Fruit fly (Drosophila melanogaster): ENCODE data around the gene polybromo.

The polybromo gene

dm6 chr3R:24787042-24787565, 18.0 kb downstream of the polybromo start, which contains the start of gene CG5805 (continued):
- TF ChIP-seq CG10565 (GFP tag; optimal IDR thresholded peaks at IDR 0.05) (no peak), NK7.1 (GFP tag; optimal IDR thresholded peaks at IDR 0.05) (peak; percentile 70), Doc3 (GFP tag; IDR thresholded peaks at IDR 0.05; ENCODE audit: partially characterized antibody) (no peak), Kr (GFP tag; optimal IDR thresholded peaks at IDR 0.05) (no peak), toy (GFP tag; IDR thresholded peaks at IDR 0.05) (peak; percentile 62; the same call in 1 of the 2 replicates), Bteb2 (GFP tag; optimal IDR thresholded peaks at IDR 0.05) (peak; percentile 82), Nf-YA (GFP tag; IDR thresholded peaks at IDR 0.05) (peak; percentile 76), gt (GFP tag; IDR thresholded peaks at IDR 0.05) (peak; percentile 53; the same call in 1 of the 2 replicates), kay (GFP tag; optimal IDR thresholded peaks at IDR 0.05) (no peak), ssp (GFP tag; IDR thresholded peaks at IDR 0.05) (peak; percentile 52; the same call in 1 of the 2 replicates), Stat92E (GFP tag; optimal IDR thresholded peaks at IDR 0.05) (peak in 1 of 3 experiments; percentile 40), trh (GFP tag; optimal IDR thresholded peaks at IDR 0.05) (peak; percentile 83), CG10147 (GFP tag; optimal IDR thresholded peaks at IDR 0.05) (peak; percentile 80), CG7987 (GFP tag; optimal IDR thresholded peaks at IDR 0.05) (peak; percentile 94), jing (GFP tag; optimal IDR thresholded peaks at IDR 0.05) (peak; percentile 63), ci (GFP tag; IDR thresholded peaks at IDR 0.05) (peak; percentile 97), CG14667 (GFP tag; IDR thresholded peaks at IDR 0.05) (peak; percentile 40; the same call in 1 of the 2 replicates), Tbp (GFP tag; optimal IDR thresholded peaks at IDR 0.05) (no peak), CG16813 (GFP tag; IDR thresholded peaks at IDR 0.05; ENCODE audit: partially characterized antibody) (no peak), kah (GFP tag; optimal IDR thresholded peaks at IDR 0.05) (peak; percentile 82), CHES-1-like (GFP tag; optimal IDR thresholded peaks at IDR 0.05) (peak; percentile 75), Poxn (GFP tag; IDR thresholded peaks at IDR 0.05) (no peak), maf-S (GFP tag; optimal IDR thresholded peaks at IDR 0.05) (peak; percentile 65), cg (GFP tag; optimal IDR thresholded peaks at IDR 0.05) (no peak), CG11696 (GFP tag; IDR thresholded peaks at IDR 0.05) (peak; percentile 28; the same call in 1 of the 2 replicates), CG15073 (GFP tag; optimal IDR thresholded peaks at IDR 0.05) (no peak), Dfd (GFP tag; optimal IDR thresholded peaks at IDR 0.05) (no peak), gro (GFP tag; optimal IDR thresholded peaks at IDR 0.05) (no peak), ewg (GFP tag; optimal IDR thresholded peaks at IDR 0.05) (peak; percentile 83), Optix (GFP tag; IDR thresholded peaks at IDR 0.05) (peak; percentile 71; the same call in 2 of the 3 replicates), hb (GFP tag; IDR thresholded peaks at IDR 0.05; ENCODE audit: partially characterized antibody) (no peak), CG4617 (GFP tag; optimal IDR thresholded peaks at IDR 0.05; ENCODE audit: borderline replicate concordance) (peak; percentile 91), unc-4 (GFP tag; IDR thresholded peaks at IDR 0.05; ENCODE audit: partially characterized antibody) (no peak), schlank (tag; optimal IDR thresholded peaks at IDR 0.05) (peak; percentile 62), bcd (GFP tag; optimal IDR thresholded peaks at IDR 0.05) (peak; percentile 95), CG13296 (GFP tag; optimal IDR thresholded peaks at IDR 0.05) (peak; percentile 89), crc (GFP tag; optimal IDR thresholded peaks at IDR 0.05) (peak; percentile 67), Ptx1 (GFP tag; IDR thresholded peaks at IDR 0.05) (peak; percentile 81), CG14860 (GFP tag; IDR thresholded peaks at IDR 0.05; ENCODE audit: partially characterized antibody) (no peak), Vsx1 (GFP tag; optimal IDR thresholded peaks at IDR 0.05) (peak; percentile 77), Fer3 (tag; optimal IDR thresholded peaks at IDR 0.05) (peak; percentile 92), lov (optimal IDR thresholded peaks at IDR 0.05) (no peak), lov (GFP tag; IDR thresholded peaks at IDR 0.05) (peak; percentile 92), Hsf (GFP tag; optimal IDR thresholded peaks at IDR 0.05) (peak; percentile 88), CG9797 (GFP tag; optimal IDR thresholded peaks at IDR 0.05) (peak; percentile 72), Trl (optimal IDR thresholded peaks at IDR 0.05) (peak in 1 of 2 experiments; percentile 18), Trl (GFP tag; optimal IDR thresholded peaks at IDR 0.05) (peak; percentile 71), CG32772 (GFP tag; IDR thresholded peaks at IDR 0.05) (peak; percentile 78; the same call in 1 of the 2 replicates), CG13894 (tag; optimal IDR thresholded peaks at IDR 0.05) (peak; percentile 58), btn (GFP tag; optimal IDR thresholded peaks at IDR 0.05) (peak; percentile 37)
